Worm (Caenorhabditis elegans) whole organism, late embryonic: ENCODE results near the gene tos-1.

ENCODE experiments used
- C08G9.2 ChIP-seq: sonication (generic microtip); optimal IDR thresholded peaks from 2 replicates; lab custom pipeline; 2016; ENCODE audit warnings: mild to moderate bottlenecking, missing genetic modification characterization, moderate library complexity, missing compliant biosample characterization
- K02D7.2 ChIP-seq: sonication (generic microtip); optimal IDR thresholded peaks from 2 replicates; lab custom pipeline; 2017; ENCODE audit warnings: mild to moderate bottlenecking, missing genetic modification characterization, missing compliant biosample characterization
- K09A11.1 ChIP-seq: sonication (generic microtip); optimal IDR thresholded peaks from 2 replicates; lab custom pipeline; 2017; ENCODE audit warnings: antibody characterized with exemption, mild to moderate bottlenecking, missing genetic modification characterization, missing compliant biosample characterization; ENCODE audit not compliant: insufficient read depth
- T23F11.4 ChIP-seq: fragments of 200-800 bp; sonication (Bioruptor generic); optimal IDR thresholded peaks from 2 replicates; lab custom pipeline; 2018; ENCODE audit warnings: mild to moderate bottlenecking, missing genetic modification characterization, missing compliant biosample characterization
- ahr-1 ChIP-seq: sonication (generic microtip); optimal IDR thresholded peaks from 2 replicates; lab custom pipeline; 2016; ENCODE audit warnings: missing genetic modification characterization, missing compliant biosample characterization
- ceh-14 ChIP-seq: sonication (generic microtip); optimal IDR thresholded peaks from 2 replicates; lab custom pipeline; 2016; ENCODE audit warnings: missing genotype, missing genetic modification characterization, missing compliant biosample characterization
- ceh-19 ChIP-seq: fragments of 200-800 bp; sonication (Bioruptor generic); optimal IDR thresholded peaks from 2 replicates; lab custom pipeline; 2018; ENCODE audit warnings: mild to moderate bottlenecking, missing genetic modification characterization, missing compliant biosample characterization
- ceh-22 ChIP-seq: sonication (generic microtip); optimal IDR thresholded peaks from 2 replicates; lab custom pipeline; 2017; ENCODE audit warnings: missing biosample characterization, missing genetic modification characterization
- ceh-30 ChIP-seq: fragments of 150-350 bp; optimal IDR thresholded peaks from 2 replicates; lab custom pipeline; 2014; ENCODE audit warnings: missing biosample characterization, missing genetic modification characterization
- ceh-34 ChIP-seq: sonication (generic microtip); optimal IDR thresholded peaks from 2 replicates; lab custom pipeline; 2016; ENCODE audit warnings: mild to moderate bottlenecking, missing genetic modification characterization, missing compliant biosample characterization
- ceh-45 ChIP-seq: fragments of 200-800 bp; sonication (Bioruptor generic); IDR thresholded peaks from 2 replicates; pipeline ENCODE4 v1.3.6; 2022; ENCODE audit warnings: missing genetic modification reagents, missing genetic modification characterization, missing compliant biosample characterization
- ceh-6 ChIP-seq: fragments of 200-800 bp; sonication (Bioruptor generic); optimal IDR thresholded peaks from 2 replicates; lab custom pipeline; 2018; ENCODE audit warnings: mild to moderate bottlenecking, missing genetic modification characterization, missing compliant biosample characterization
- ceh-9 ChIP-seq: sonication (generic microtip); optimal IDR thresholded peaks from 2 replicates; lab custom pipeline; 2016; ENCODE audit warnings: mild to moderate bottlenecking, missing genetic modification characterization, inconsistent platforms, missing compliant biosample characterization
- dmd-4 ChIP-seq: sonication (generic microtip); optimal IDR thresholded peaks from 2 replicates; lab custom pipeline; 2016; ENCODE audit warnings: borderline replicate concordance, missing genetic modification characterization, missing compliant biosample characterization
- dve-1 ChIP-seq: sonication (generic microtip); optimal IDR thresholded peaks from 2 replicates; lab custom pipeline; 2017; ENCODE audit warnings: antibody characterized with exemption, mild to moderate bottlenecking, missing genetic modification characterization, missing compliant biosample characterization
- elt-2 ChIP-seq: sonication (generic microtip); optimal IDR thresholded peaks from 2 replicates; lab custom pipeline; 2016; ENCODE audit warnings: missing genetic modification reagents, missing genetic modification characterization, missing compliant biosample characterization
- elt-4 ChIP-seq: sonication (generic microtip); optimal IDR thresholded peaks from 2 replicates; lab custom pipeline; 2016; ENCODE audit warnings: missing genetic modification characterization, missing compliant biosample characterization
- eyg-1 ChIP-seq: sonication (generic microtip); optimal IDR thresholded peaks from 2 replicates; lab custom pipeline; 2016; ENCODE audit warnings: missing genotype, missing genetic modification characterization, missing compliant biosample characterization
- fkh-6 ChIP-seq: sonication (generic microtip); optimal IDR thresholded peaks from 2 replicates; lab custom pipeline; 2016; ENCODE audit warnings: missing genetic modification characterization, missing compliant biosample characterization
- hlh-13 ChIP-seq: fragments of 200-800 bp; sonication (Bioruptor generic); optimal IDR thresholded peaks from 2 replicates; lab custom pipeline; 2018; ENCODE audit warnings: mild to moderate bottlenecking, missing genetic modification characterization, missing compliant biosample characterization
- hlh-30 ChIP-seq: sonication (generic microtip); optimal IDR thresholded peaks from 2 replicates; lab custom pipeline; 2017; ENCODE audit warnings: antibody characterized with exemption, missing genetic modification characterization, missing compliant biosample characterization; ENCODE audit not compliant: insufficient read depth
- hlh-8 ChIP-seq: sonication (generic microtip); optimal IDR thresholded peaks from 2 replicates; lab custom pipeline; 2016; ENCODE audit warnings: missing genotype, missing genetic modification characterization, missing compliant biosample characterization
- madf-2 ChIP-seq: sonication (generic microtip); optimal IDR thresholded peaks from 2 replicates; lab custom pipeline; 2017; ENCODE audit warnings: missing genetic modification characterization, missing compliant biosample characterization
- nfya-1 ChIP-seq: sonication (generic microtip); optimal IDR thresholded peaks from 2 replicates; lab custom pipeline; 2017; ENCODE audit warnings: missing genetic modification characterization, mild to moderate bottlenecking, missing compliant biosample characterization, antibody characterized with exemption, moderate library complexity
- nhr-232 ChIP-seq: sonication (generic microtip); optimal IDR thresholded peaks from 2 replicates; lab custom pipeline; 2016; ENCODE audit warnings: missing genetic modification characterization, missing compliant biosample characterization
- npax-4 ChIP-seq: sonication (generic microtip); optimal IDR thresholded peaks from 2 replicates; lab custom pipeline; 2016; ENCODE audit warnings: missing genetic modification characterization, missing compliant biosample characterization
- odd-2 ChIP-seq: sonication (generic microtip); optimal IDR thresholded peaks from 2 replicates; lab custom pipeline; 2017; ENCODE audit warnings: antibody characterized with exemption, mild to moderate bottlenecking, missing genetic modification characterization, missing compliant biosample characterization
- pag-3 ChIP-seq: sonication (generic microtip); optimal IDR thresholded peaks from 2 replicates; lab custom pipeline; 2016; ENCODE audit warnings: missing compliant biosample characterization, missing genetic modification characterization, borderline replicate concordance
- pha-2 ChIP-seq: sonication (generic microtip); optimal IDR thresholded peaks from 2 replicates; lab custom pipeline; 2017; ENCODE audit warnings: mild to moderate bottlenecking, missing genetic modification characterization, missing compliant biosample characterization
- pha-4 ChIP-seq: fragments of 150-350 bp; optimal IDR thresholded peaks from 2 replicates; lab custom pipeline; 2018; ENCODE audit warnings: missing biosample characterization, missing genetic modification reagents, missing genetic modification characterization
- pqm-1 ChIP-seq: sonication (generic microtip); optimal IDR thresholded peaks from 2 replicates; lab custom pipeline; 2016; ENCODE audit warnings: missing genetic modification characterization, missing compliant biosample characterization
- tbx-7 ChIP-seq: sonication (generic microtip); optimal IDR thresholded peaks from 2 replicates; lab custom pipeline; 2016; ENCODE audit warnings: missing genotype, missing genetic modification characterization, missing compliant biosample characterization
- ttx-3 ChIP-seq: sonication (generic microtip); optimal IDR thresholded peaks from 2 replicates; lab custom pipeline; 2016; ENCODE audit warnings: missing genetic modification reagents, missing genetic modification characterization, missing compliant biosample characterization
- unc-3 ChIP-seq, 2 experiments: fragments of 200-800 bp in 1 of 2; sonication (Bioruptor generic) in 1 of 2; sonication (generic microtip) in 1 of 2; conservative IDR thresholded peaks in 1 of 2; optimal IDR thresholded peaks in 1 of 2; 2 replicates each; pipeline versions ENCODE4 v1.3.6 to Lab custom; 2016 to 2022; ENCODE audit warnings: missing compliant biosample characterization in 2 of 2, missing genetic modification characterization in 2 of 2, missing genetic modification reagents in 1 of 2
- unc-42 ChIP-seq: sonication (generic microtip); optimal IDR thresholded peaks from 2 replicates; lab custom pipeline; 2016; ENCODE audit warnings: missing genotype, missing genetic modification characterization, missing compliant biosample characterization
- unc-86 ChIP-seq: sonication (generic microtip); optimal IDR thresholded peaks from 2 replicates; lab custom pipeline; 2016; ENCODE audit warnings: missing genetic modification characterization, missing compliant biosample characterization
- zip-5 ChIP-seq: sonication (generic microtip); optimal IDR thresholded peaks from 2 replicates; lab custom pipeline; 2016; ENCODE audit warnings: missing genetic modification characterization, missing compliant biosample characterization
- ztf-16 ChIP-seq: sonication (generic microtip); optimal IDR thresholded peaks from 2 replicates; lab custom pipeline; 2017; ENCODE audit warnings: missing genetic modification characterization, missing compliant biosample characterization

tos-1 gene

ce11 chrV:9359674-9360073 is 15.7 kb upstream of the tos-1 start, which contains the start of gene gpa-3:
Gene gpa-3, minus strand, starts transcription at chrV:9359774.
- TF ChIP-seq eyg-1 (tag; lab: Kevin White, UChicago): no peak
- no peak for TF ChIP-seq elt-2
- no peak for TF ChIP-seq T23F11.4
- no peak for TF ChIP-seq pha-4 (tag; lab: Kevin White, UChicago)
- no peak for TF ChIP-seq elt-4 (tag; lab: Kevin White, UChicago)
- no peak for TF ChIP-seq hlh-8 (tag; lab: Kevin White, UChicago)
- TF ChIP-seq zip-5 (tag; lab: Kevin White, UChicago): no peak
- TF ChIP-seq K02D7.2 (tag; lab: Kevin White, UChicago): no peak
- TF ChIP-seq ahr-1 (tag; lab: Kevin White, UChicago): no peak
- no peak for TF ChIP-seq nfya-1
- no peak for TF ChIP-seq hlh-13 (GFP tag; lab: Kevin White, UChicago)
- TF ChIP-seq ceh-22: no peak
- no peak for TF ChIP-seq ceh-6 (GFP tag; lab: Kevin White, UChicago)
- TF ChIP-seq ceh-9 (tag; lab: Kevin White, UChicago): no peak
- no peak for TF ChIP-seq unc-42 (tag; lab: Kevin White, UChicago)
- TF ChIP-seq K09A11.1 (tag; lab: Kevin White, UChicago): no peak
- no peak for TF ChIP-seq hlh-30 (tag; lab: Kevin White, UChicago)
- no peak for TF ChIP-seq unc-3 (GFP tag; conservative IDR thresholded peaks at IDR 0.05; lab: Robert Waterston, UW)
- TF ChIP-seq unc-3 (tag; optimal IDR thresholded peaks at IDR 0.05; lab: Kevin White, UChicago): no peak
- TF ChIP-seq ceh-34 (tag; lab: Kevin White, UChicago): no peak
- TF ChIP-seq pag-3 (tag; lab: Kevin White, UChicago): no peak

- TF ChIP-seq dmd-4 (tag; lab: Kevin White, UChicago): no peak
- TF ChIP-seq T23F11.4: no peak
- no peak for TF ChIP-seq ztf-16 (tag; lab: Kevin White, UChicago)
- TF ChIP-seq C08G9.2 (tag; lab: Kevin White, UChicago): no peak
- TF ChIP-seq ceh-14 (tag; lab: Kevin White, UChicago): no peak
- TF ChIP-seq unc-3 (GFP tag; conservative IDR thresholded peaks at IDR 0.05; lab: Robert Waterston, UW): no peak
- TF ChIP-seq unc-3 (tag; optimal IDR thresholded peaks at IDR 0.05; lab: Kevin White, UChicago): no peak
- TF ChIP-seq madf-2 (tag; lab: Kevin White, UChicago): no peak
- no peak for TF ChIP-seq ceh-45 (GFP tag; lab: Robert Waterston, UW)
- TF ChIP-seq ceh-19 (GFP tag; lab: Kevin White, UChicago): no peak
- TF ChIP-seq pha-2: no peak
- TF ChIP-seq ceh-30 (tag; lab: Kevin White, UChicago): no peak
- TF ChIP-seq nhr-232 (tag; lab: Kevin White, UChicago): no peak
- TF ChIP-seq ceh-9 (tag; lab: Kevin White, UChicago): no peak
- no peak for TF ChIP-seq eyg-1 (tag; lab: Kevin White, UChicago)
- TF ChIP-seq unc-86 (tag; lab: Kevin White, UChicago): no peak
- TF ChIP-seq npax-4 (tag; lab: Kevin White, UChicago): no peak
- TF ChIP-seq zip-5 (tag; lab: Kevin White, UChicago): no peak
- TF ChIP-seq ttx-3: no peak
- no peak for TF ChIP-seq tbx-7 (tag; lab: Kevin White, UChicago)
- no peak for TF ChIP-seq odd-2 (tag; lab: Kevin White, UChicago)
Measured at ce11 chrV:9356345-9356744, 12.3 kb upstream of the tos-1 start, which contains the start of gene ttr-49. Gene ttr-49, minus strand, starts transcription at chrV:9356515.

ce11 chrV:9355371-9355770 is 11.4 kb upstream of the tos-1 start, which contains the start of gene ttr-40:
Gene ttr-40, minus strand, starts transcription at chrV:9355471.
- TF ChIP-seq ztf-16 (tag; lab: Kevin White, UChicago): no peak
- TF ChIP-seq, all 69 proteins: peak for 0

ce11 chrV:9352947-9353346 is 8.9 kb upstream of the tos-1 start, which contains the start of gene srx-46:
Gene srx-46, plus strand, starts transcription at chrV:9353247.
- TF ChIP-seq ceh-14 (tag; lab: Kevin White, UChicago): no peak
- TF ChIP-seq pqm-1 (tag; lab: Kevin White, UChicago): no peak
- no peak for TF ChIP-seq dve-1 (tag; lab: Kevin White, UChicago)
- no peak for TF ChIP-seq fkh-6
